Worm (Caenorhabditis elegans): ENCODE data around the gene nspc-18.

Gene nspc-18

ce11 chrX:14502116-14502587 lies 25.3 kb downstream of the nspc-18 start:
- TF ChIP-seq B0310.2 (tag; optimal IDR thresholded peaks at IDR 0.05) (no peak), ets-7 (tag; optimal IDR thresholded peaks at IDR 0.05) (no peak), flt-1 (GFP tag; IDR thresholded peaks at IDR 0.05) (no peak), aly-1 (tag; optimal IDR thresholded peaks at IDR 0.05) (no peak), ceh-36 (tag; optimal IDR thresholded peaks at IDR 0.05) (no peak), hnd-1 (tag; optimal IDR thresholded peaks at IDR 0.05) (no peak), pes-1 (GFP tag; IDR thresholded peaks at IDR 0.05) (no peak), ceh-13 (GFP tag; optimal IDR thresholded peaks at IDR 0.05) (no peak), F13C5.2 (tag; optimal IDR thresholded peaks at IDR 0.05) (no peak), ama-1 (optimal IDR thresholded peaks at IDR 0.05) (no peak), hmg-4 (GFP tag; optimal IDR thresholded peaks at IDR 0.05) (no peak), sea-1 (GFP tag; conservative IDR thresholded peaks at IDR 0.05) (no peak), tbx-37 (GFP tag; conservative IDR thresholded peaks at IDR 0.05) (no peak), hmbx-1 (tag; optimal IDR thresholded peaks at IDR 0.05) (no peak), tra-4 (tag; optimal IDR thresholded peaks at IDR 0.05) (no peak), tbx-11 (GFP tag; IDR thresholded peaks at IDR 0.05) (no peak), scrt-1 (GFP tag; IDR thresholded peaks at IDR 0.05) (no peak)

- TF ChIP-seq flt-1 (GFP tag; IDR thresholded peaks at IDR 0.05) (no peak), pes-1 (GFP tag; IDR thresholded peaks at IDR 0.05) (no peak), ceh-36 (tag; optimal IDR thresholded peaks at IDR 0.05) (no peak), sea-1 (GFP tag; conservative IDR thresholded peaks at IDR 0.05) (no peak), ets-7 (tag; optimal IDR thresholded peaks at IDR 0.05) (no peak), hnd-1 (tag; optimal IDR thresholded peaks at IDR 0.05) (no peak), ceh-13 (GFP tag; optimal IDR thresholded peaks at IDR 0.05) (no peak), tra-4 (tag; optimal IDR thresholded peaks at IDR 0.05) (no peak), B0310.2 (tag; optimal IDR thresholded peaks at IDR 0.05) (no peak), hmg-4 (GFP tag; optimal IDR thresholded peaks at IDR 0.05) (no peak), F13C5.2 (tag; optimal IDR thresholded peaks at IDR 0.05) (no peak), ama-1 (optimal IDR thresholded peaks at IDR 0.05) (no peak), tbx-11 (GFP tag; IDR thresholded peaks at IDR 0.05) (no peak), scrt-1 (GFP tag; IDR thresholded peaks at IDR 0.05) (no peak), aly-1 (tag; optimal IDR thresholded peaks at IDR 0.05) (no peak), tbx-37 (GFP tag; conservative IDR thresholded peaks at IDR 0.05) (no peak)
Measured at ce11 chrX:14500422-14501058, 26.9 kb downstream of the nspc-18 start.

DNA sequence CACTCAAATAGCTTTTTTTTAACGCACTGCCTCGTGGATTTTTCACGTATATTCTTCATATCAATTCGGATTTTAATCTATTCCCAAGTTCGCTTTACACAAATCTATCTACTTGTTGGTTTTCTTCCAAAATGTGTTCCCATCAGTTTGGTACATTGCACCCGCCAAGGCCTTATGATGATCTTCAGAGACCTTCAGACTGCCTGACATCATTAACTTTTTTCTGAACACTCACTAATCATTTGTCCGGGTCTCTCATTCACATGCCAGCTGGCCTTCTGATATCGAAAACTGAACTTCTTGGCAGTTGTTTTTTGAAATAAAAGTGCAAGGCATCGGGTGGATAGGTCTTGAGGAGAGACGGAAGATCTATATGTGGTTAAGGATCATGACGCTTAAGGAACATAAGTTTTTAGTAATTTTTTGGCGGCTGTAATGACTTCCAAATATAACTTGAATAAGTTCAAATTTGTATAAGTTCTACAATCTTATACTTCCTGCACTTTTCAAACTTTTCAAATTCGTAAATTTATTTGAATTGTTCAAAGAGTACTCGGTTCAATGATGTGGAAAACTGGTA lies 27.5 kb downstream of the nspc-18 start:
- TF ChIP-seq hmg-4 (GFP tag; optimal IDR thresholded peaks at IDR 0.05) (no peak), tra-4 (tag; optimal IDR thresholded peaks at IDR 0.05) (no peak), flt-1 (GFP tag; IDR thresholded peaks at IDR 0.05) (no peak)

DNA sequence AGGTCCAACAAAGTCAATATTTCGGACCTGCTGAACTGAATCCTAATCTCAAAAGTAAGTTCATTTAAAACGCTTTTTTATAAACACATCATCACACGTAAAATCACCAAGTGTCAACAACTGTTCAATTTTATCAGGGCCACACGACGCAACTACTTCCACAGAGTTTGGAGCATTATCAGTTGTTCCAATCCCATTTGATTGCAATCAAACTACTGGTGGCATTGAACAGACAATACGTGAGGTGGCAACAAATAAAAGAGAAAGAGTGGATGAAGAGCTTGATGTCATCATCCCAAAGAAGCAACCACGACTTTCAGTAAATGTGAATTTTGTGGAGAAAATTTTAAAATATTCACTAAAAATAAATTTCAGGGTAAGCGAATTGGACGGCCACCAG lies 30.9 kb downstream of the nspc-18 start:
- no peak for TF ChIP-seq ceh-13 (GFP tag; optimal IDR thresholded peaks at IDR 0.05)
- no peak for TF ChIP-seq hmbx-1 (tag; optimal IDR thresholded peaks at IDR 0.05)
- no peak for TF ChIP-seq ceh-36 (tag; optimal IDR thresholded peaks at IDR 0.05)
- TF ChIP-seq ama-1 (optimal IDR thresholded peaks at IDR 0.05): no peak
- TF ChIP-seq aly-1 (tag; optimal IDR thresholded peaks at IDR 0.05): no peak
- no peak for TF ChIP-seq hmg-4 (GFP tag; optimal IDR thresholded peaks at IDR 0.05)
- TF ChIP-seq B0310.2 (tag; optimal IDR thresholded peaks at IDR 0.05): no peak
- no peak for TF ChIP-seq ets-7 (tag; optimal IDR thresholded peaks at IDR 0.05)
- TF ChIP-seq hnd-1 (tag; optimal IDR thresholded peaks at IDR 0.05): no peak

ce11 chrX:14495785-14496184 lies 31.7 kb downstream of the nspc-18 start, which contains the start of gene ztf-14:
TSS of gene ztf-14 (plus strand) at chrX:14496085.
- TF ChIP-seq pes-1 (GFP tag; IDR thresholded peaks at IDR 0.05): no peak
- TF ChIP-seq ets-7 (tag; optimal IDR thresholded peaks at IDR 0.05): no peak
- TF ChIP-seq tbx-37 (GFP tag; conservative IDR thresholded peaks at IDR 0.05): no peak
- no peak for TF ChIP-seq ceh-36 (tag; optimal IDR thresholded peaks at IDR 0.05)
- TF ChIP-seq hmbx-1 (tag; optimal IDR thresholded peaks at IDR 0.05): no peak
- TF ChIP-seq scrt-1 (GFP tag; IDR thresholded peaks at IDR 0.05): no peak
- no peak for TF ChIP-seq B0310.2 (tag; optimal IDR thresholded peaks at IDR 0.05)
- no peak for TF ChIP-seq ama-1 (optimal IDR thresholded peaks at IDR 0.05)
- no peak for TF ChIP-seq ceh-13 (GFP tag; optimal IDR thresholded peaks at IDR 0.05)
- TF ChIP-seq flt-1 (GFP tag; IDR thresholded peaks at IDR 0.05): no peak
- no peak for TF ChIP-seq tra-4 (tag; optimal IDR thresholded peaks at IDR 0.05)
- TF ChIP-seq hnd-1 (tag; optimal IDR thresholded peaks at IDR 0.05): no peak
- no peak for TF ChIP-seq hmg-4 (GFP tag; optimal IDR thresholded peaks at IDR 0.05)
- TF ChIP-seq sea-1 (GFP tag; conservative IDR thresholded peaks at IDR 0.05): no peak
- no peak for TF ChIP-seq aly-1 (tag; optimal IDR thresholded peaks at IDR 0.05)

DNA sequence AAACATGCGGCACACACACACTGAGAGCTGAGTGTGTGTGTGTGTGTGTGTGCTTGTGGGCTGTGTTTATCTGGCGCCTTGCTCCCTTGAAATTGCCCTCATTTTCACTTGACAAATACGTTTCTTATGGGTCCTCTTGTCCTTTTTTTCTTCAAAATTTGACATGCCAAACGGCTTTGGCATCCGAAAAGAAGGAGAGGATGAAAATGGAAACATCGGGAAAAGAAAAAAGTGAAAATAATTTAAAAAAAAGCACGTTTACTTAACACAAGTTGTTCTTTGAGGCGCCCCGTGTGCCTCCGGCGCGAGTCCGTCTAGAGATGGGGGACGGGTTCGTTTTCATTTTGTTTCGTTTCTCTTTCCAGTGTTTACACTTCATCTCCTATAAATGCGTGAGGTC lies 32.4 kb downstream of the nspc-18 start:
- no peak for TF ChIP-seq F13C5.2 (tag; optimal IDR thresholded peaks at IDR 0.05)
- no peak for TF ChIP-seq hnd-1 (tag; optimal IDR thresholded peaks at IDR 0.05)
- no peak for TF ChIP-seq ama-1 (optimal IDR thresholded peaks at IDR 0.05)
- no peak for TF ChIP-seq tbx-37 (GFP tag; conservative IDR thresholded peaks at IDR 0.05)
- no peak for TF ChIP-seq hmbx-1 (tag; optimal IDR thresholded peaks at IDR 0.05)
- no peak for TF ChIP-seq scrt-1 (GFP tag; IDR thresholded peaks at IDR 0.05)
- TF ChIP-seq ceh-36 (tag; optimal IDR thresholded peaks at IDR 0.05): no peak
- TF ChIP-seq flt-1 (GFP tag; IDR thresholded peaks at IDR 0.05): no peak
- TF ChIP-seq ets-7 (tag; optimal IDR thresholded peaks at IDR 0.05): no peak
- no peak for TF ChIP-seq hmg-4 (GFP tag; optimal IDR thresholded peaks at IDR 0.05)
- no peak for TF ChIP-seq aly-1 (tag; optimal IDR thresholded peaks at IDR 0.05)
- TF ChIP-seq pes-1 (GFP tag; IDR thresholded peaks at IDR 0.05): no peak
- no peak for TF ChIP-seq B0310.2 (tag; optimal IDR thresholded peaks at IDR 0.05)
- TF ChIP-seq tra-4 (tag; optimal IDR thresholded peaks at IDR 0.05): no peak
- TF ChIP-seq tbx-11 (GFP tag; IDR thresholded peaks at IDR 0.05): no peak

DNA sequence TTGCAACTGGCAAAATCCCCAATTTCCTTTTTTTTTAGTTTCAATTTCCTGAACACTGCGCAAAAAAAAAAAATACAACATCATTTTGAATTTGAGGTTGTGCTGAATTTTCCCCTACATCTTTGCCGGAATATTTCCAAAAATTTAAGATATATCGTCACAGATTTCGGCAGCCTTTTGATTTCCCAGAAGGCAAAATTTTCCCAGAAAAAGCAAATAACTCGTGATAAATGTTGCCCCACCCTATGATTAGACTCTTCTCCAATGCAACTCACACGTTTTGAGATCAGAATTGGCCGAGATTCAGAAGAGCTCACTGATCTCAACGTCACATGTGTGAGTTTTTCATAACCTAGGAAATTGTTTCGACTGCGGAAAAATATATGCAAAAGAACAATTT lies 35.0 kb downstream of the nspc-18 start:
- TF ChIP-seq scrt-1 (GFP tag; IDR thresholded peaks at IDR 0.05) (no peak), sea-1 (GFP tag; conservative IDR thresholded peaks at IDR 0.05) (no peak), pes-1 (GFP tag; IDR thresholded peaks at IDR 0.05) (no peak), flt-1 (GFP tag; IDR thresholded peaks at IDR 0.05) (no peak)

Data from whole organism, early embryonic.